Fruit fly (Drosophila melanogaster): ENCODE measurements around the gene Csl4.

The Csl4 gene

DNA sequence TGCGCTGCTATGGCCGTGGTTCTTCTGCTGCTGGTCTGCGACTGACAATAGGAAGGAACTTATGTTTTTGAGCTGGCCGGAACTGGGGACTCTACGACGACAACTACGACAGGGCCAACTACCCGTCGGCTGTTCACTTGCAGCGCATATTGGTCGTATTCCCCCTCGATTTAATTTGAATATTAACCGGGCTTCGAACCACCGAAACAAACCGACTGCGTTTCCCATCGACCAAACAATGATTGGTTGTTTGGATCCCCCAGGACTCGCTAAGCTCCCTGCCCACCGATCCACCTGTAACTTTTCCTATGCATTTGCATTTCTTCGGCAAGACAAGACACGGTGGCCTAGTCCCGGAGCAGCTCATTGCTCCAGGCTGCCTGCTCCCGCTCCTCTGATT, 1.8 kb downstream of the Csl4 start, which contains the start of gene Dnaaf4:
Gene Dnaaf4 (minus strand): TSS at position 101 of the 400 bp plus-strand sequence.
- TF ChIP-seq usp (GFP tag; optimal IDR thresholded peaks at IDR 0.05) (no peak), Dll (optimal IDR thresholded peaks at IDR 0.05) (no peak), psq (optimal IDR thresholded peaks at IDR 0.05) (no peak), EcR (GFP tag; optimal IDR thresholded peaks at IDR 0.05) (no peak), pan (optimal IDR thresholded peaks at IDR 0.05) (no peak), CG8478 (optimal IDR thresholded peaks at IDR 0.05) (no peak)

DNA sequence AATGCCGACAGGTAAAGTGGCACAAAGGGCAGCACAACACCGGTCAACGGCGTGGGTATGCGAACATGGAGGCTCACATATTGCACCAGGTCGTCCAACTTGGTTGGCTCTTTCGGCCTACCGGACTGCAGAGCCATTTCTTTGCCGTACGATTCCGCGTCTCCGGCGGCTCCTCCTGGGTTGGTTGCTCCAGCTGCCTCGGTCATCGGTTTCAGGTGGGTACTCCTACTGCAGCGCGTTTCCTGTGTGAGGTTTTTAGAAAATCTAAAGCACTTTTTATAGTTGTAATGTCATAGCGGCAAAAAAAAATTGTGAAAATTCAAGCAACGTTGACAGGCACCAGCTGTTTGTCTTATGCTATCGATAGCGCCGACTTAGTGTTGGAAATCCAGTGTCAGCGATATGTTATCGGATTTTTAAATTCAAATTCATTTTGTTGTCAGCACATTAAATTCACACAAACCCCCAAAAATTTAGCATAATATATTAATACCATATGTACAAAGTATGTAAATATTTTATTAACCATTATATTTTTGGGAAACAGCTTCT, 3.3 kb downstream of the Csl4 start, which contains the start of gene CG6230:
Gene CG6230 (minus strand): TSS at position 354 of the 552 bp plus-strand sequence.
- TF ChIP-seq CG8478 (optimal IDR thresholded peaks at IDR 0.05) (no peak), usp (GFP tag; optimal IDR thresholded peaks at IDR 0.05) (no peak), Dll (optimal IDR thresholded peaks at IDR 0.05) (no peak), pan (optimal IDR thresholded peaks at IDR 0.05) (no peak), psq (optimal IDR thresholded peaks at IDR 0.05) (no peak), EcR (GFP tag; optimal IDR thresholded peaks at IDR 0.05) (no peak)

DNA sequence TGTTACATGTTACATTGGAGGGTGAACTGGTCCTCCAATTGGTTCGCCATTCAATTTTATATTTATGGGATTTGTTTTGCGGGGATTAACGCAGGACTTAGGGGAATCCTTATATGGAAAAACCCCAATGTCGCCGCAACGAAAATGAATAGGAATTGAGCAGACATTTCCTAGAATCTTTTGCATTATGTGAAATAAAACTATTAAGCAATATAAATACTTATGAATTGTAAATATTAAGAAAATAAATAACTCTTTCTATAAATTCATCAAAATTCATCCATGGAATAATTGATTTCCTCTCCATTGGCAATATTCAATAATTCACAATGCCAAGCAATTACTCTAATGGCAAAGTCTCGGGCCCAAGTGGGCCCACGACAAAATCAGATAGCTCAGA, 9.7 kb downstream of the Csl4 start, which contains the start of gene Gr32a:
Gene Gr32a (plus strand): TSS at position 301 of the 400 bp plus-strand sequence.
- no peak for TF ChIP-seq CG8478 (optimal IDR thresholded peaks at IDR 0.05)
- TF ChIP-seq Dll (optimal IDR thresholded peaks at IDR 0.05): no peak
- TF ChIP-seq usp (GFP tag; optimal IDR thresholded peaks at IDR 0.05): no peak
- no peak for TF ChIP-seq pan (optimal IDR thresholded peaks at IDR 0.05)
- no peak for TF ChIP-seq psq (optimal IDR thresholded peaks at IDR 0.05)
- no peak for TF ChIP-seq EcR (GFP tag; optimal IDR thresholded peaks at IDR 0.05)

DNA sequence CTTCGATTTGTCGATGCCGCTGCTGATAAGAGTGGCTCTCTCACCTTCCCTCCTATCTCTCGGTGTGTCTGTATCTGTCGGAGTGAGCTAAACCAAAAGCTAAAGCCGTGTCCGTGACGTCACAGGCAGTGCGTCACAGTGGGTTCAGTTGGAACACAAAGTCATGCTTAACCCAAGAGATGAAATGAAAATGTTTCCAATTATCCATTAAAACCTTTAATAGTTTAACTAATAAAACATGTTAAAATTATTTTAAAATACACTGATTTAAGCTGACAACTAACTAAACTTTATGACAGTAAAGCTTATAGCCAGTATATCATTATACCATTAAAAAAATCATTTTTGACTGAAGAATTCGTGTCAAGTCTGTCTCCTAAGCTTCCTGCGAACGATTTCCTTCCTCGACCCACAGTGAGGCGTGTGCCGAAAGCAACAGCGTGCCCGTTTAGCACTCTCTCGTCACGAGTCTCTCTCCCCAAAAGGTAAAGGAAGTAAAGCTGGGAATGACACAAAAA, 10.3 kb downstream of the Csl4 start, which contains the start of gene Idua:
Gene Idua (minus strand): TSS at position 51 of the 518 bp plus-strand sequence.
- TF ChIP-seq psq (optimal IDR thresholded peaks at IDR 0.05): no peak
- TF ChIP-seq EcR (GFP tag; optimal IDR thresholded peaks at IDR 0.05): no peak
- TF ChIP-seq pan (optimal IDR thresholded peaks at IDR 0.05): no peak
- no peak for TF ChIP-seq usp (GFP tag; optimal IDR thresholded peaks at IDR 0.05)
- no peak for TF ChIP-seq CG8478 (optimal IDR thresholded peaks at IDR 0.05)
- no peak for TF ChIP-seq Dll (optimal IDR thresholded peaks at IDR 0.05)

DNA sequence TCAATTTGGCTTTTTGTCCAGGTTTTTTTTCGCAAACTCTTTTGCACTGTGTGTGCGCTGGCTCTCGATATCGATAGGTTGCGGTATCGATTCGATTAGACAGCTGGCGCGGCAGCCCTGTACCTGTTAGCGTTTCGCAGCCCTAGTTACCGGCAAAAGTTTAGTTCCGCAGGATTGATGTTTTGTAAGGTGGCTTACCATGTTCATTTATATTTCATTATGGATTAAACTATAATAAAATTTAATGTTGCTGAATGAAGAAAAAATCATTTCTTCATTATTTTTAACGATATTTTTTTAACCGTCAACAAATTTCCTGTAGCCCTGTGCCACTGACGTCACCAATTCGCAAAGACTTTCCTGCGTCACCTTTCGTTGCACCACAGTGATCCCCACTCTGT, 16.8 kb downstream of the Csl4 start, which contains the start of gene Reps:
Gene Reps (minus strand): TSS at position 84 of the 401 bp plus-strand sequence.
- TF ChIP-seq usp (GFP tag; optimal IDR thresholded peaks at IDR 0.05) (no peak), CG8478 (optimal IDR thresholded peaks at IDR 0.05) (no peak), EcR (GFP tag; optimal IDR thresholded peaks at IDR 0.05) (no peak)

DNA sequence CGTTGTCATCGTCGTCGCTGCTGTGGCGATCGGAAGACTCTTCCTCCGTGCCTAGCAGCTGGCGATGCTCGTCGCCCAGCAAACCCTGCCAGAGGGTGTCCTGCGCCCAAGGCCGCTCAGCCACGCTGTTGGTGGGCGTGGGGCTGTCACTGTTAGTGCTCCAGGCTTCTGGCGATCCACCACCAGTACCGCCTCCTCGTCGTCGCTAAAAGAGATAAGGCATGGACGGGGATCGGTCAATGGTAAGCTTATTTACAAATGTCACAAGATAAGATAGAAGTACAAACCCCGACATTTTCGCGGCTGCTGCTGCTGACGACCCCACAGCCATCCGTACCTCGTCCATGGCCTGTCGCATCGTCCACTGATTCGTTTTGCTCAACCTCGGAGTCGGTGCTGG, 18.0 kb downstream of the Csl4 start:
- no peak for TF ChIP-seq Dll (optimal IDR thresholded peaks at IDR 0.05)

DNA sequence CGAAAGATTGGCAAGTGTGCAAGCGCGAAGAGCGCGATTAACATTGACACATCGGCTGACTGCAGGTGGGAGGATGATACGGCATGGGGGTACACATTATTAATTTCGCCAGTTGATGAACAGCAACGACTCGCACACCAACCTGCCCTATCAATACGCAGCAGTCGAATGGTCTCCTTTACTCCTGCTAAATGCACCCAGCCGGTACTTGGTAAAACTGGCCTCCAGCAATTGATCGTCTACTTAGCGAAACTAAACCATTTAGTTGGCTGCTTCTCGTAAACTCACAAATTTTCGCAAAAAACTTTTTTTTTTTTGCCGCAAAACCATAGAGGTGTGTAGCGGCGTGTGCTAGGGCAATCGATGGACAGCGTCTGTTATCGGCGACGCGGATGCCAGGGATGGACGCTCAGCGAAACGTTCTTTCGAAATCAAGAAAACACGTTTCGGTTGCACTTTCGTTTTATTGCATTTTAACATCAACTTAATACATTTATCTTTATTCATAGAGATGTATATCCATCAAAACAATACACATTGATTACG, 22.8 kb downstream of the Csl4 start, which contains the start of gene Ge-1:
Gene Ge-1 (minus strand): TSS at position 373 of the 546 bp plus-strand sequence.
- no peak for TF ChIP-seq psq (optimal IDR thresholded peaks at IDR 0.05)
- no peak for TF ChIP-seq pan (optimal IDR thresholded peaks at IDR 0.05)
- TF ChIP-seq CG8478 (optimal IDR thresholded peaks at IDR 0.05): no peak
- no peak for TF ChIP-seq EcR (GFP tag; optimal IDR thresholded peaks at IDR 0.05)
- no peak for TF ChIP-seq Dll (optimal IDR thresholded peaks at IDR 0.05)
- no peak for TF ChIP-seq usp (GFP tag; optimal IDR thresholded peaks at IDR 0.05)

DNA sequence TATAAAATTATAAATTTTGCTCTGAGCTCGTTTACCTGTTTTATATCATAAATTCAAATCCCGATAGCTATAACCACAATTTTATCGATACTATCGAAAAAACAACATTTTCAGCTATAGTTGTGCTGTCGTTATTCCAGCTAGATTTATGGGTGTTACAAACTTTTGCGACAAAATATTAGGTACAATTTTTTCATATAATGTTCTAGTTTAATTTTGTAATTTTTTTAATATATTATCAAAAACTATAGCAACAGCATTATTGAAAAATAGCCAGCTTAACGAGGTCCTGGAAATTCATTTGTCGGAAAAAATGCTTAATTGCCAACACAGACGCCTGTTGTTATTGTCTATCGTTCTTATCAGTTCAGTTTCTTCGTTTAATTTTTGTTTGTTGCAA, 32.3 kb downstream of the Csl4 start, which contains the start of gene Wdr59:
Gene Wdr59 (plus strand): TSS at position 334 of the 400 bp plus-strand sequence.
- TF ChIP-seq Dll (optimal IDR thresholded peaks at IDR 0.05) (no peak), psq (optimal IDR thresholded peaks at IDR 0.05) (no peak), usp (GFP tag; optimal IDR thresholded peaks at IDR 0.05) (no peak), CG8478 (optimal IDR thresholded peaks at IDR 0.05) (no peak), EcR (GFP tag; optimal IDR thresholded peaks at IDR 0.05) (no peak), pan (optimal IDR thresholded peaks at IDR 0.05) (no peak)

DNA sequence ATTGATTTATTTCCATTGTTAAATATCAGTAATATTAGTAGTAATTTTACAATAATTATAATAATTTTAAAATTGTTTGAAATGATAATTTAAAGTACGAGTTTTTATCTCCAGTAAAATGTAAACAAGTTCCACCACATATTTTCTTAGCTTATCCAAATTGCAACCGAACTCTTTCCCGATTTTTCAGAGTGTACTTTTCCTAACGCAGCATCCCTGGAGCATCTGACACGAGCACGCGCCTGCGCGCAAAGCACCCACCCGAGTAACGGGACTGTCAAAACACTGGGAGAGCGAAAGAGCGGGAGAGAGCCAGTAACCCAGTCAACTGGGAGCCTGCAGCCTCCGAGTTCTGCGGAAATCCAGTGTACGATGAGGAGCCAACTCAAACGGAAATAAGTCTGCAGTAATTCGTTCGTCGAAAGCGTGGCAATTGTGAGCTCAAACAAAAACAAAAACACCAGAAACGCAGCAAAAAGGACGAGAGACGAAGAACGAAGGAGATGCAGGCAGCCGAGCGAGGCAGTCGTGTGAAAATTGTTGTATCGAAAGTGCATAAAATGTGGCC, 36.9 kb downstream of the Csl4 start, which contains the start of gene CG16854:
Gene CG16854 (plus strand): TSS at position 365 of the 568 bp plus-strand sequence.
- TF ChIP-seq Dll (optimal IDR thresholded peaks at IDR 0.05) (no peak), pan (optimal IDR thresholded peaks at IDR 0.05) (no peak), psq (optimal IDR thresholded peaks at IDR 0.05) (no peak), CG8478 (optimal IDR thresholded peaks at IDR 0.05) (no peak), EcR (GFP tag; optimal IDR thresholded peaks at IDR 0.05) (no peak), usp (GFP tag; optimal IDR thresholded peaks at IDR 0.05) (no peak)

DNA sequence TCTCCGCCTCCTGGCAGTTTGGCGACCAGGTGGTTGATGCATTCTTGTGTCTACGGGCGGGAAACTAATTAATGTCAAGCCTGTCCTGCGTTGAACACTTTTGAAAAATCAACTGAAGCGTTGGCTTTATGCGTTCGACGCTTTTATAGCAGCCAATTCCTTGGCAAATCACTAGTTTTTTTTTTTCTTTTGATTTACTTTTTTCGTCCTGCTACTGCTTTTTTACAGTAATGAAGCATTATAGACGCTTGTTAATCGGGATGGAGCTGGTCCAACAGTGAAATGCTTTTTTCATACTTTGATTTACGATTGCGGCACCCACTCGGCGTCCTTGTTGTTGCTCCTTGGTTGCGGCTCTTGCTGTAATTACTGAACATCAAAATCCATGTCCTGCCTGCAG, 38.2 kb downstream of the Csl4 start, which contains the start of gene AstCC:
Gene AstCC (minus strand): TSS at position 101 of the 400 bp plus-strand sequence.
- TF ChIP-seq psq (optimal IDR thresholded peaks at IDR 0.05) (no peak), usp (GFP tag; optimal IDR thresholded peaks at IDR 0.05) (no peak), pan (optimal IDR thresholded peaks at IDR 0.05) (no peak), CG8478 (optimal IDR thresholded peaks at IDR 0.05) (no peak), Dll (optimal IDR thresholded peaks at IDR 0.05) (no peak), EcR (GFP tag; optimal IDR thresholded peaks at IDR 0.05) (no peak)

DNA sequence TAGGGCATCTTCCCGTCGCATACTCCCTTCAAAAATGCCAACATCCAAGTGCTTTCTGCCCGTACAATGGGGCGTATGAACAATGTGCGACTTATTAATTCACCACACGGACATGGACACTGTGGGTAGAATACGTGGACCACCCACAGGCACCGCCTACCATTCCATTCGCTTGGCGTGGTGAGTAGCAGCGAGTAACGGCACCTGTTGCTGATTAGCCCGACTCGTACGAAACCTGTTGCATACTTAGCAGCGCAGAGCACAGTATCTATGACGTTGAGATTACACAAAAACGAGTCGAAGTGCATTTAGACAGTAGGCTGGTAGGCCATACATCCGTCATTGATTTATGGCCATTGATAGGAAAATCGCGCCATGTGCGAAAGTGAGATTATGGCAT, 41.3 kb downstream of the Csl4 start:
- TF ChIP-seq Dll (optimal IDR thresholded peaks at IDR 0.05) (no peak), usp (GFP tag; optimal IDR thresholded peaks at IDR 0.05) (no peak), psq (optimal IDR thresholded peaks at IDR 0.05) (no peak), EcR (GFP tag; optimal IDR thresholded peaks at IDR 0.05) (no peak), CG8478 (optimal IDR thresholded peaks at IDR 0.05) (no peak), pan (optimal IDR thresholded peaks at IDR 0.05) (no peak)

DNA sequence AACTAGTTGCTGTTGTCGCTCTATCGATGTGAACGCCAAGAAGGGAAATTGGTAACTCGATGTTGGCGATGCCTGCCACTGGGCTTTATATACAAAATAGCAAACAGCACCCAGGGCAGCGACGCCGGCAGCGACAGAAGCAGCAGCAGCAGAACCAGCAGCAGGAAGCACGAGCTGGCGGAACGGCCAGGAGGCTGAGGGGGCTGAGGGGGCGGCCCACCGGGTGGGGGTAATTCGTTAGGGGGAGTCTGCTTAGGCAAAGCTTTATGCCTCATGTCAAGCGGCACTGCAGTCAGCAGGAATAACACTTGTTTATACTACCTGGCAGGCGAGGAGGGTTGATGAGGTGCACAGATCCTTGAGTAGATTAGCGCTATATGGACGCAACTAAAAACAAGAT, 42.0 kb downstream of the Csl4 start, which contains the start of gene AstC:
Gene AstC (minus strand): TSS at position 63 of the 400 bp plus-strand sequence.
- no peak for TF ChIP-seq psq (optimal IDR thresholded peaks at IDR 0.05)
